Worm (Caenorhabditis elegans) whole organism, L1 larva: ENCODE results near the gene meg-2.

Source experiments
- ama-1 ChIP-seq: fragments of 150-350 bp; optimal IDR thresholded peaks from 2 replicates; lab custom pipeline; 2014
- ceh-63 ChIP-seq: fragments of 200-800 bp; sonication (Bioruptor generic); optimal IDR thresholded peaks from 2 replicates; lab custom pipeline; 2018; ENCODE audit warnings: mild to moderate bottlenecking, missing genetic modification characterization, missing compliant biosample characterization
- fos-1 ChIP-seq: fragments of 150-350 bp; optimal IDR thresholded peaks from 2 replicates; lab custom pipeline; 2014; ENCODE audit warnings: missing biosample characterization, missing genetic modification characterization
- mab-9 ChIP-seq: fragments of 200-800 bp; sonication (Bioruptor generic); IDR thresholded peaks from 2 replicates; pipeline ENCODE4 v1.3.6; 2022; ENCODE audit warnings: missing genetic modification reagents, missing genetic modification characterization, missing compliant biosample characterization
- mdl-1 ChIP-seq, 2 experiments: fragments of 150-350 bp; optimal IDR thresholded peaks; 2 replicates each; lab custom pipeline; 2014 to 2017; ENCODE audit warnings: missing biosample characterization in 2 of 2, missing genetic modification characterization in 2 of 2, inconsistent platforms in 1 of 2
- nhr-237 ChIP-seq: fragments of 150-350 bp; optimal IDR thresholded peaks from 2 replicates; lab custom pipeline; 2014; ENCODE audit warnings: missing biosample characterization, missing genetic modification characterization
- pax-3 ChIP-seq: fragments of 200-800 bp; sonication (Bioruptor generic); optimal IDR thresholded peaks from 2 replicates; lab custom pipeline; 2018; ENCODE audit warnings: mild to moderate bottlenecking, missing genetic modification characterization, moderate library complexity, missing compliant biosample characterization
- skn-1 ChIP-seq: fragments of 150-350 bp; optimal IDR thresholded peaks from 2 replicates; lab custom pipeline; 2014; ENCODE audit warnings: missing biosample characterization, missing genetic modification characterization

DNA sequence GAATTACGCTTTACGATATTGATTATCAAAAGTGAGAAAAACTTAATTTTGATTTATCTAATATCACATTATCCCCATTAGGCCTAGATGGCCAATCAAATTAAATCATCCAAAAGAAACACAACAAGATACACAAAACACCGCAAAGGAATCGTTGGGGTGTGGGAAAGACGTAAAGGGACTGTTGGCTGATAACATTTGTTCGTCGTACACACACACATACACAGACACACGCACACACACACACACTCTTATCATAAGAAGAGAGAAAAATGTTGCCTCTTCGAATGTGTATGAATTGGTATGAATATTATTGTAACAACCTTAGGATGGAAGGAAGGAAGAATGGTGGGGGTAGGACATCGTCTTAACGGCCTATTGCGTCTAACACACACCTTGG, 40.8 kb downstream of the meg-2 start:
- no peak for TF ChIP-seq fos-1
- no peak for TF ChIP-seq ceh-63 (GFP tag; lab: Kevin White, UChicago)
- TF ChIP-seq ama-1 (lab: Kevin White, UChicago), result no peak
- TF ChIP-seq nhr-237, result no peak
- no peak for TF ChIP-seq mab-9 (GFP tag; lab: Robert Waterston, UW)
- TF ChIP-seq pax-3 (tag; lab: Kevin White, UChicago), result no peak
- TF ChIP-seq skn-1 (tag; lab: Kevin White, UChicago), result no peak
- TF ChIP-seq mdl-1 (tag; optimal IDR thresholded peaks at IDR 0.05; lab: Kevin White, UChicago), result no peak
